Worm (Caenorhabditis elegans) whole organism, L4 larva: Measurements from ENCODE around the gene oac-32.

Experiments used
- F44E2.7 ChIP-seq: fragments of 200-800 bp; sonication (Bioruptor generic); IDR thresholded peaks from 2 replicates; pipeline ENCODE4 v2.1.2; 2022; ENCODE audit warnings: missing genetic modification characterization, missing compliant biosample characterization
- T26A8.4 ChIP-seq: fragments of 200-800 bp; sonication (Bioruptor generic); IDR thresholded peaks from 2 replicates; pipeline ENCODE4 v1.3.6; 2022; ENCODE audit warnings: missing genetic modification characterization, missing compliant biosample characterization
- Y75B8A.6 ChIP-seq: fragments of 200-800 bp; sonication (Bioruptor generic); IDR thresholded peaks from 2 replicates; pipeline ENCODE4 v1.3.6; 2022; ENCODE audit warnings: missing genetic modification reagents, missing genetic modification characterization, missing compliant biosample characterization
- ama-1 ChIP-seq: fragments of 150-350 bp; optimal IDR thresholded peaks from 2 replicates; lab custom pipeline; 2014; ENCODE audit warnings: inconsistent platforms, mixed read lengths
- attf-4 ChIP-seq: sonication (generic microtip); optimal IDR thresholded peaks from 3 replicates; lab custom pipeline; 2017; ENCODE audit warnings: missing biosample characterization, missing genetic modification characterization
- ceh-20 ChIP-seq: fragments of 200-800 bp; sonication (Bioruptor generic); IDR thresholded peaks from 2 replicates; pipeline ENCODE4 v1.3.6; 2022; ENCODE audit warnings: missing genetic modification reagents, missing genetic modification characterization, missing compliant biosample characterization
- daf-16 ChIP-seq, 3 experiments: sonication (generic microtip); optimal IDR thresholded peaks; 2 replicates each; lab custom pipeline; 2016 to 2017; ENCODE audit warnings: missing genetic modification characterization in 3 of 3, missing genetic modification reagents in 3 of 3, mild to moderate bottlenecking in 2 of 3, missing compliant biosample characterization in 2 of 3, missing biosample characterization in 1 of 3, moderate library complexity in 1 of 3
- daf-8 ChIP-seq: fragments of 200-800 bp; sonication (Bioruptor generic); IDR thresholded peaks from 2 replicates; pipeline ENCODE4 v1.3.6; 2022; ENCODE audit warnings: missing genetic modification characterization, missing compliant biosample characterization
- dmd-6 ChIP-seq: fragments of 200-800 bp; sonication (Bioruptor generic); IDR thresholded peaks from 2 replicates; pipeline ENCODE4 v1.3.6; 2022; ENCODE audit warnings: missing genetic modification reagents, missing genetic modification characterization, missing compliant biosample characterization
- dpl-1 ChIP-seq: fragments of 150-350 bp; optimal IDR thresholded peaks from 2 replicates; lab custom pipeline; 2014; ENCODE audit warnings: missing biosample characterization, missing genetic modification reagents, missing genetic modification characterization
- fkh-10 ChIP-seq: fragments of 150-350 bp; optimal IDR thresholded peaks from 2 replicates; lab custom pipeline; 2014; ENCODE audit warnings: missing biosample characterization, missing genetic modification reagents, missing genetic modification characterization
- gei-8 ChIP-seq: fragments of 200-800 bp; sonication (Bioruptor generic); optimal IDR thresholded peaks from 2 replicates; lab custom pipeline; 2018; ENCODE audit warnings: mild to moderate bottlenecking, missing genetic modification characterization, missing compliant biosample characterization
- hlh-11 ChIP-seq: fragments of 200-800 bp; sonication (Bioruptor generic); optimal IDR thresholded peaks from 2 replicates; lab custom pipeline; 2018; ENCODE audit warnings: mild to moderate bottlenecking, missing genetic modification characterization, missing compliant biosample characterization
- hlh-30 ChIP-seq: sonication (generic microtip); optimal IDR thresholded peaks from 2 replicates; lab custom pipeline; 2017; ENCODE audit warnings: antibody characterized with exemption, mild to moderate bottlenecking, missing genetic modification characterization, missing compliant biosample characterization; ENCODE audit not compliant: insufficient read depth
- lsy-2 ChIP-seq, 2 experiments: fragments of 150-350 bp in 1 of 2; sonication (generic microtip) in 1 of 2; optimal IDR thresholded peaks; 2 replicates each; lab custom pipeline; 2014 to 2017; ENCODE audit warnings: missing biosample characterization in 2 of 2, missing genetic modification characterization in 2 of 2
- madf-9 ChIP-seq: fragments of 200-800 bp; sonication (Bioruptor generic); conservative IDR thresholded peaks from 2 replicates; pipeline ENCODE4 v1.3.6; 2022; ENCODE audit warnings: missing genetic modification reagents, missing genetic modification characterization, missing compliant biosample characterization
- mdl-1 ChIP-seq, 2 experiments: fragments of 150-350 bp in 1 of 2; sonication (generic microtip) in 1 of 2; optimal IDR thresholded peaks; 2 replicates each; lab custom pipeline; 2014 to 2017; ENCODE audit warnings: missing biosample characterization in 2 of 2, missing genetic modification characterization in 2 of 2
- mxl-3 ChIP-seq: fragments of 200-800 bp; sonication (Bioruptor generic); optimal IDR thresholded peaks from 2 replicates; lab custom pipeline; 2018; ENCODE audit warnings: mild to moderate bottlenecking, missing genetic modification characterization, missing compliant biosample characterization
- nhr-10 ChIP-seq: fragments of 150-350 bp; optimal IDR thresholded peaks from 2 replicates; lab custom pipeline; 2014; ENCODE audit warnings: missing biosample characterization, missing genetic modification characterization
- nhr-25 ChIP-seq: sonication (generic microtip); optimal IDR thresholded peaks from 2 replicates; lab custom pipeline; 2017; ENCODE audit warnings: missing genetic modification characterization, mild to moderate bottlenecking, missing compliant biosample characterization, antibody characterized with exemption, moderate library complexity, borderline replicate concordance; ENCODE audit not compliant: insufficient read depth
- nhr-28 ChIP-seq: fragments of 150-350 bp; optimal IDR thresholded peaks from 2 replicates; lab custom pipeline; 2014; ENCODE audit warnings: missing biosample characterization, missing genetic modification characterization
- nhr-42 ChIP-seq: fragments of 200-800 bp; sonication (Bioruptor generic); IDR thresholded peaks from 2 replicates; pipeline ENCODE4 v1.3.6; 2022; ENCODE audit warnings: missing genetic modification characterization, missing compliant biosample characterization
- nhr-48 ChIP-seq: sonication (generic microtip); optimal IDR thresholded peaks from 2 replicates; lab custom pipeline; 2016; ENCODE audit warnings: mild to moderate bottlenecking, missing genetic modification characterization, missing compliant biosample characterization
- nhr-77 ChIP-seq: fragments of 150-350 bp; optimal IDR thresholded peaks from 2 replicates; lab custom pipeline; 2014; ENCODE audit warnings: missing biosample characterization, missing genetic modification characterization
- php-3 ChIP-seq: fragments of 200-800 bp; sonication (Bioruptor generic); IDR thresholded peaks from 2 replicates; pipeline ENCODE4 v1.3.6; 2022; ENCODE audit warnings: missing genetic modification reagents, missing genetic modification characterization, missing compliant biosample characterization
- pqm-1 ChIP-seq: sonication (generic microtip); optimal IDR thresholded peaks from 2 replicates; lab custom pipeline; 2017; ENCODE audit warnings: missing biosample characterization, missing genetic modification characterization
- saeg-2 ChIP-seq: fragments of 200-800 bp; sonication (Bioruptor generic); IDR thresholded peaks from 2 replicates; pipeline ENCODE4 v1.3.6; 2022; ENCODE audit warnings: missing genetic modification reagents, missing genetic modification characterization, missing compliant biosample characterization
- spr-3 ChIP-seq: fragments of 200-800 bp; sonication (Bioruptor generic); optimal IDR thresholded peaks from 2 replicates; lab custom pipeline; 2018; ENCODE audit warnings: mild to moderate bottlenecking, missing genetic modification characterization, missing compliant biosample characterization
- unc-62 ChIP-seq, 3 experiments: fragments of 150-350 bp in 1 of 3; sonication (generic microtip); optimal IDR thresholded peaks in 2 of 3; peaks in 1 of 3; 1 replicate in 1 of 3; 2 replicates in 2 of 3; lab custom pipeline; 2014 to 2017; ENCODE audit warnings: missing biosample characterization in 3 of 3, missing genetic modification characterization in 3 of 3, missing genetic modification reagents in 3 of 3, missing genotype in 1 of 3
- zfp-3 ChIP-seq: fragments of 200-800 bp; sonication (Bioruptor generic); conservative IDR thresholded peaks from 2 replicates; pipeline ENCODE4 v1.3.6; 2022; ENCODE audit warnings: missing genetic modification reagents, missing genetic modification characterization, missing compliant biosample characterization

oac-32 gene

DNA sequence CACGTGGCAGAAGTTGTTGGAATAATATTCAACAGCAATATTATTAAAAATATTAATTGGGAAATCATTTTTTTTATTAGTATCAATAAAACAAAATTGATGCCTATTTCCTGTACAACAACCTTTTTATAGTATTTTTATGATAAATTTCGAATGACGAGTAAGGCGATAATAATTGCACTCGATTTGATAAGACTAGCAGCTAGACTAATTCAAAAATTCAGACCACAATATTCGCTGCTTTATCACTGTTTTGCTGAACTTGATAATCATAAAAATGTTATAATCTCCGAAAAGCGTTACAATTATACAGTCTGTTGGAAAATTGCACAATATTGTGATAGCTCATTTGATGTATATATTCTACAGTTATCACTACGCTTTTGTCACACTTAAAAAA, at the start of gene oac-32:
Gene oac-32, minus strand, starts transcription at position 90 of the 400 bp plus-strand sequence.
- no peak for TF ChIP-seq daf-16 (GFP tag; optimal IDR thresholded peaks at IDR 0.05; lab: Kevin White, UChicago)
- TF ChIP-seq daf-16 (tag; optimal IDR thresholded peaks at IDR 0.05; lab: Kevin White, UChicago) = peak; percentile 27
- TF ChIP-seq nhr-28 (tag; lab: Kevin White, UChicago) = peak; percentile 24
- TF ChIP-seq pqm-1 (tag; lab: Kevin White, UChicago) = peak; percentile 33
- TF ChIP-seq nhr-42 (GFP tag; lab: Robert Waterston, UW) = no peak
- TF ChIP-seq gei-8 (GFP tag; lab: Kevin White, UChicago) = no peak
- TF ChIP-seq php-3 (GFP tag; lab: Robert Waterston, UW) = peak; percentile 64; the same call in 1 of the 2 replicates

DNA sequence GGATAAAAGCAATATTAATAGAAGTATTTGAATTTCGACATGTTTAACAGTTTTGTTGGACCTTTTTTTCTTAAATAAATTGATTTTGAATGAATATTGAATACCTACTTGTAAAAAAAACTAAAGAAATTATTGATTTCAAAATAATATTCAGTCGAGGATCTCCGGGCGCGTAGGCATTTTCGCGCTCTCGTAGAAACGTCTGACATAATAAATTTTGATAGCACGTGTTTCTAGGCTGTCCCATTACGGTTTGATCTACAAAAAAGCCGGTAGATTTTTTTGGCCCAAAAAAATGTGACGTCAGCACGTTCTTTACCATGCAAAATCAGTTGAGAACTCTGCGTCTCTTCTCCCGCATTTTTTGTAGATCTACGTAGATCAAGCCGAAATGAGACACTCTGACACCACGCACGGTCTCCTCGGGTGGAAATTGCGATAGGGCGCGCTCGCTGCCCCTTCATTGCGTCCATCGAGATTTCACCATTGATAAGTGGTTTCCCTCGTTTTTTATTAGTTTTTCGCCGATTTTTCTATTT, 49.0 kb upstream of the oac-32 start:
- TF ChIP-seq dmd-6 (GFP tag; lab: Robert Waterston, UW) = peak; percentile 11; the same call in 1 of the 2 replicates
- TF ChIP-seq ama-1 (lab: Kevin White, UChicago) = no peak
- TF ChIP-seq daf-8 = no peak
- TF ChIP-seq T26A8.4 (GFP tag; lab: Robert Waterston, UW) = peak; percentile 55
- peak; percentile 56; the same call in 1 of the 2 replicates for TF ChIP-seq zfp-3 (GFP tag; lab: Robert Waterston, UW)
- TF ChIP-seq, all 104 proteins: peak for 3

DNA sequence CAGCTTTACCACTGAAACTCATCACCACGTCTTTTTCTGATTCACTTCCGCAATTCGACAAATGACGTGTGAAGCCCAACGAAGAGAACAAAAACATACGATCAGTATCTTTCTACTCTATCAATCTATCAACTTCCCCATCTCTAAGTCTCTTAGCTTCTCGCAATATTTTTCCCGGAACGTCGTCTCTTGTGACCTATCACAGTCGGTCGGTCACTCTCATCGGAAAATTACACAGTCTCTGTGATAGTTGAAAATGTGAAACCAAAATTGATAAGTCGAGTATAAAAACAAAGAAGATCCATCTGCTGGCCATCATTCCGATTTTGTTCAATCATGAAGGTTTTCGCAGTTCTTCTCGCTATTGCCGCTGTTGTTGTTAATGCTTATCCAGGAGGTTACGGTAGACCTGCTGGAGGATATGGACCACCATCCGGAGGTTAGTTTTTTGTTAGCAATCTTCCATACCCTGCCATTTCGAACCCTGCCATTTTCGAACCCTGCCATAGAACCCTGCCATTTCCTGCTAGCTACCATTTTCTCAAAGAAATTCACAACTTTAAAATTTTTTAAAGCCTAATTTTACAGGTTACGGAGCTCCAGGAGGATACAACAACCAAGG, 48.3 kb upstream of the oac-32 start, which contains the start of gene F16B4.4:
Gene F16B4.4, plus strand, starts transcription at position 221 of the 622 bp plus-strand sequence.
- TF ChIP-seq nhr-28 (tag; lab: Kevin White, UChicago) = peak; percentile 81
- TF ChIP-seq attf-4 (tag; lab: Kevin White, UChicago) = no peak
- no peak for TF ChIP-seq madf-9 (GFP tag; lab: Robert Waterston, UW)
- TF ChIP-seq F44E2.7 (GFP tag; lab: Robert Waterston, UW) = no peak
- peak; percentile 70 for TF ChIP-seq nhr-10 (tag; lab: Kevin White, UChicago)
- peak in 1 of 2 experiments; percentile 79 for TF ChIP-seq unc-62 (GFP tag; optimal IDR thresholded peaks at IDR 0.05 in 1 of 2; lab: Kevin White, UChicago)
- TF ChIP-seq unc-62 (tag; optimal IDR thresholded peaks at IDR 0.05; lab: Kevin White, UChicago) = no peak
- TF ChIP-seq nhr-77 (tag; lab: Kevin White, UChicago) = peak; percentile 2
- peak; percentile 55 for TF ChIP-seq mxl-3 (GFP tag; lab: Kevin White, UChicago)
- peak in 1 of 2 experiments; percentile 6 for TF ChIP-seq mdl-1 (tag; optimal IDR thresholded peaks at IDR 0.05; lab: Kevin White, UChicago)
- peak; percentile 8 to 15 for TF ChIP-seq lsy-2 (tag; optimal IDR thresholded peaks at IDR 0.05; lab: Kevin White, UChicago)
- no peak for TF ChIP-seq spr-3 (GFP tag; lab: Kevin White, UChicago)
- peak; percentile 50 for TF ChIP-seq hlh-30
- TF ChIP-seq ama-1 (lab: Kevin White, UChicago) = peak; percentile 30
- TF ChIP-seq hlh-11 (tag; lab: Kevin White, UChicago) = peak; percentile 59

DNA sequence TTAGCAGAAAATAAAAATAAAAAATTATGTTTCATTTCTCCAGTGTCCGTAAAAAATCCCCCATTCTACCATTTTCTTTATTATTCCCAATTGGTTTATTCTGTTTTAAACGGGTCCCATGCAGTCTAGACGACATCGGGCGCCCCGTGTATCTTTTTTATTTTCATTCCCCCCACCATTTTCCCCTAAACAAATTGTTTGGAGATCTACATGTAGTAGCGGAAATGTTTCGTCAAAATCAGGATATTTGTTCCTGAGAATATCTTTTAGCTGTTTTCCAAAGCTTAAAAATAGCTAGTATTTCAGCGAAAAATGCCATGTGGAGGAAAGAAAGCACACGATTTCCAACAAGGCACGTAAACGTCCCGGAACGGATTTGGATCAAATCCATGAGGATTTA, 42.5 kb upstream of the oac-32 start, which contains the start of gene F16B4.5:
Gene F16B4.5, plus strand, starts transcription at position 301 of the 400 bp plus-strand sequence.
- no peak for TF ChIP-seq fkh-10 (GFP tag; lab: Kevin White, UChicago)
- TF ChIP-seq Y75B8A.6 (GFP tag; lab: Robert Waterston, UW) = no peak
- TF ChIP-seq nhr-25 (tag; lab: Kevin White, UChicago) = no peak
- no peak for TF ChIP-seq madf-9 (GFP tag; lab: Robert Waterston, UW)
- TF ChIP-seq ceh-20 = no peak
- TF ChIP-seq saeg-2 (GFP tag; lab: Robert Waterston, UW) = no peak
- TF ChIP-seq dpl-1 = no peak
- no peak for TF ChIP-seq php-3 (GFP tag; lab: Robert Waterston, UW)
- no peak for TF ChIP-seq nhr-48 (tag; lab: Kevin White, UChicago)
